Fruit fly (Drosophila melanogaster) whole organism, embryonic: ENCODE data around the gene Bro.

ENCODE experiments used
- Ada2b ChIP-seq: fragments of 200-800 bp; sonication (Bioruptor generic); IDR thresholded peaks from 2 replicates; pipeline ENCODE4 v1.3.6; 2022; ENCODE audit warnings: missing biosample characterization, missing genetic modification characterization
- Awh ChIP-seq: fragments of 200-800 bp; sonication (Bioruptor generic); IDR thresholded peaks from 2 replicates; pipeline ENCODE4, ENCODE4 v1.3.6; 2022; ENCODE audit warnings: missing biosample characterization, missing genetic modification characterization
- Blimp-1 ChIP-seq: fragments of 200-800 bp; sonication (Bioruptor generic); optimal IDR thresholded peaks from 3 replicates; lab custom pipeline; 2018; ENCODE audit warnings: missing biosample characterization, missing genetic modification characterization, mild to moderate bottlenecking, moderate library complexity, missing genetic modification reagents
- CG11093 ChIP-seq: fragments of 200-800 bp; sonication (Bioruptor generic); IDR thresholded peaks from 3 replicates; pipeline ENCODE4 v1.3.6; 2022; ENCODE audit warnings: missing biosample characterization, missing genetic modification characterization
- CG11456 ChIP-seq: fragments of 200-800 bp; sonication (Bioruptor generic); IDR thresholded peaks from 3 replicates; pipeline ENCODE4 v1.3.6; 2022; ENCODE audit warnings: missing biosample characterization, missing genetic modification characterization
- CG11696 ChIP-seq: fragments of 200-800 bp; sonication (Bioruptor generic); IDR thresholded peaks from 2 replicates; pipeline ENCODE4 v1.3.6; 2022; ENCODE audit warnings: missing biosample characterization, missing genetic modification characterization
- CG12219 ChIP-seq: fragments of 200-800 bp; sonication (Bioruptor generic); optimal IDR thresholded peaks from 3 replicates; lab custom pipeline; 2018; ENCODE audit warnings: missing biosample characterization, mild to moderate bottlenecking, missing genetic modification characterization
- CG14860 ChIP-seq: fragments of 200-800 bp; sonication (Bioruptor generic); IDR thresholded peaks from 3 replicates; pipeline ENCODE4 v1.3.6; 2022; ENCODE audit warnings: missing biosample characterization, missing genetic modification characterization; ENCODE audit not compliant: partially characterized antibody
- CG2129 ChIP-seq: fragments of 200-800 bp; sonication (Bioruptor generic); IDR thresholded peaks from 2 replicates; pipeline ENCODE4 v1.3.6; 2022; ENCODE audit warnings: missing biosample characterization, missing genetic modification characterization; ENCODE audit not compliant: partially characterized antibody
- CG2678 ChIP-seq: fragments of 200-800 bp; sonication (Bioruptor generic); optimal IDR thresholded peaks from 3 replicates; lab custom pipeline; 2019; ENCODE audit warnings: missing biosample characterization, mild to moderate bottlenecking, missing genetic modification characterization, moderate library complexity
- CG34224 ChIP-seq: fragments of 200-800 bp; sonication (Bioruptor generic); IDR thresholded peaks from 3 replicates; pipeline ENCODE4 v1.3.6; 2022; ENCODE audit warnings: missing biosample characterization, missing genetic modification characterization; ENCODE audit not compliant: partially characterized antibody
- CG34376 ChIP-seq: fragments of 200-800 bp; sonication (Bioruptor generic); optimal IDR thresholded peaks from 2 replicates; lab custom pipeline; 2018; ENCODE audit warnings: missing biosample characterization, mild to moderate bottlenecking, missing genetic modification characterization
- CG4360 ChIP-seq: fragments of 200-800 bp; sonication (Bioruptor generic); IDR thresholded peaks from 2 replicates; pipeline ENCODE4 v1.3.6; 2022; ENCODE audit warnings: missing biosample characterization, missing genetic modification characterization
- CG7357 ChIP-seq: fragments of 200-800 bp; sonication (Bioruptor generic); IDR thresholded peaks from 3 replicates; pipeline ENCODE4 v1.3.6; 2022; ENCODE audit warnings: missing biosample characterization, missing genetic modification characterization
- CG7745 ChIP-seq: fragments of 200-800 bp; sonication (Bioruptor generic); optimal IDR thresholded peaks from 2 replicates; lab custom pipeline; 2018; ENCODE audit warnings: missing biosample characterization, mild to moderate bottlenecking, missing genetic modification characterization, moderate library complexity
- CG7928 ChIP-seq: fragments of 200-800 bp; sonication (Bioruptor generic); optimal IDR thresholded peaks from 2 replicates; lab custom pipeline; 2017; ENCODE audit warnings: missing biosample characterization, mild to moderate bottlenecking, missing genetic modification characterization
- CG8388 ChIP-seq: fragments of 200-800 bp; sonication (Bioruptor generic); optimal IDR thresholded peaks from 2 replicates; lab custom pipeline; 2019; ENCODE audit warnings: missing biosample characterization, mild to moderate bottlenecking, missing genetic modification characterization, moderate library complexity
- CG8944 ChIP-seq: fragments of 200-800 bp; sonication (Bioruptor generic); optimal IDR thresholded peaks from 3 replicates; lab custom pipeline; 2016; ENCODE audit warnings: missing biosample characterization, missing genetic modification characterization
- CkIIα-i1 ChIP-seq: fragments of 200-800 bp; sonication (Bioruptor generic); IDR thresholded peaks from 2 replicates; pipeline ENCODE4 v1.3.6; 2022; ENCODE audit warnings: missing biosample characterization, missing genetic modification characterization
- Dbx ChIP-seq: fragments of 200-800 bp; sonication (Bioruptor generic); IDR thresholded peaks from 3 replicates; pipeline ENCODE4 v1.3.6; 2022; ENCODE audit warnings: missing biosample characterization, missing genetic modification characterization
- HLHmδ ChIP-seq: fragments of 200-800 bp; sonication (Bioruptor generic); optimal IDR thresholded peaks from 2 replicates; lab custom pipeline; 2018; ENCODE audit warnings: missing biosample characterization, mild to moderate bottlenecking, missing genetic modification characterization, moderate library complexity
- Hey ChIP-seq: fragments of 200-800 bp; sonication (Bioruptor generic); optimal IDR thresholded peaks from 3 replicates; lab custom pipeline; 2018; ENCODE audit warnings: missing biosample characterization, mild to moderate bottlenecking, missing genetic modification characterization
- Jarid2 ChIP-seq: fragments of 200-800 bp; sonication (Bioruptor generic); optimal IDR thresholded peaks from 3 replicates; lab custom pipeline; 2017; ENCODE audit warnings: mild to moderate bottlenecking, missing biosample characterization, missing genetic modification reagents, missing genetic modification characterization
- NFAT ChIP-seq: fragments of 200-800 bp; sonication (Bioruptor generic); IDR thresholded peaks from 2 replicates; pipeline ENCODE4 v1.3.6; 2022; ENCODE audit warnings: missing biosample characterization, missing genetic modification characterization
- NfI ChIP-seq: fragments of 200-800 bp; sonication (Bioruptor generic); optimal IDR thresholded peaks from 3 replicates; lab custom pipeline; 2018; ENCODE audit warnings: missing biosample characterization, mild to moderate bottlenecking, missing genetic modification characterization, moderate library complexity
- ato ChIP-seq: fragments of 200-800 bp; sonication (Bioruptor generic); IDR thresholded peaks from 2 replicates; pipeline ENCODE4 v1.3.6; 2022; ENCODE audit warnings: missing biosample characterization, missing genetic modification characterization; ENCODE audit not compliant: partially characterized antibody
- bcd ChIP-seq: fragments of 200-800 bp; sonication (Bioruptor generic); optimal IDR thresholded peaks from 2 replicates; lab custom pipeline; 2017; ENCODE audit warnings: missing biosample characterization, mild to moderate bottlenecking, missing genetic modification characterization
- btn ChIP-seq: fragments of 200-800 bp; sonication (Bioruptor generic); optimal IDR thresholded peaks from 2 replicates; lab custom pipeline; 2016; ENCODE audit warnings: missing biosample characterization, missing genetic modification characterization
- dan ChIP-seq: fragments of 200-800 bp; sonication (Bioruptor generic); IDR thresholded peaks from 2 replicates; pipeline ENCODE4 v1.3.6; 2022; ENCODE audit warnings: missing biosample characterization, missing genetic modification characterization
- dati ChIP-seq: fragments of 200-800 bp; sonication (Bioruptor generic); IDR thresholded peaks from 2 replicates; pipeline ENCODE4 v1.3.6; 2022; ENCODE audit warnings: missing biosample characterization, missing genetic modification characterization
- ems ChIP-seq: fragments of 200-800 bp; sonication (Bioruptor generic); optimal IDR thresholded peaks from 3 replicates; lab custom pipeline; 2016; ENCODE audit warnings: missing biosample characterization, missing genetic modification characterization
- fd96Cb ChIP-seq: fragments of 200-800 bp; sonication (Bioruptor generic); optimal IDR thresholded peaks from 2 replicates; lab custom pipeline; 2018; ENCODE audit warnings: missing biosample characterization, mild to moderate bottlenecking, missing genetic modification characterization, moderate library complexity
- fu2 ChIP-seq: fragments of 200-800 bp; sonication (Bioruptor generic); optimal IDR thresholded peaks from 2 replicates; lab custom pipeline; 2016; ENCODE audit warnings: missing biosample characterization, missing genetic modification characterization
- hbn ChIP-seq: fragments of 200-800 bp; sonication (Bioruptor generic); IDR thresholded peaks from 2 replicates; pipeline ENCODE4 v1.3.6; 2022; ENCODE audit warnings: missing biosample characterization, missing genetic modification characterization; ENCODE audit not compliant: partially characterized antibody
- lov ChIP-seq, 2 experiments: fragments of 200-800 bp in 1 of 2; fragments of >200 bp in 1 of 2; sonication (Bioruptor generic) in 1 of 2; IDR thresholded peaks in 1 of 2; optimal IDR thresholded peaks in 1 of 2; 2 replicates in 1 of 2; 3 replicates in 1 of 2; pipeline versions ENCODE4 v1.3.6 to Lab custom; 2017 to 2022; ENCODE audit warnings: missing biosample characterization in 1 of 2, missing genetic modification characterization in 1 of 2
- nom ChIP-seq: fragments of 200-800 bp; sonication (Bioruptor generic); optimal IDR thresholded peaks from 2 replicates; lab custom pipeline; 2017; ENCODE audit warnings: missing biosample characterization, missing genetic modification characterization, mild to moderate bottlenecking, moderate library complexity, missing genetic modification reagents
- pan ChIP-seq, 4 experiments: fragments of >200 bp in 3 of 4; fragments of 200-800 bp in 1 of 4; sonication (Bioruptor generic) in 1 of 4; optimal IDR thresholded peaks in 3 of 4; IDR thresholded peaks in 1 of 4; 2 replicates each; pipeline versions ENCODE4 v1.3.6 to Lab custom; 2017 to 2022; ENCODE audit warnings: missing biosample characterization in 2 of 4, missing genetic modification characterization in 2 of 4, mixed read lengths in 1 of 4
- pb ChIP-seq: fragments of 200-800 bp; sonication (Bioruptor generic); optimal IDR thresholded peaks from 3 replicates; lab custom pipeline; 2016; ENCODE audit warnings: missing biosample characterization, missing genetic modification characterization
- pfk ChIP-seq: fragments of 200-800 bp; sonication (Bioruptor generic); optimal IDR thresholded peaks from 2 replicates; lab custom pipeline; 2018; ENCODE audit warnings: missing biosample characterization, mild to moderate bottlenecking, missing genetic modification characterization, moderate library complexity
- ro ChIP-seq: fragments of 200-800 bp; sonication (Bioruptor generic); IDR thresholded peaks from 2 replicates; pipeline ENCODE4 v1.3.6; 2022; ENCODE audit warnings: missing biosample characterization, missing genetic modification characterization
- sens ChIP-seq: fragments of 200-800 bp; sonication (Bioruptor generic); peaks from one replicate; lab custom pipeline; 2016; ENCODE audit warnings: missing biosample characterization, missing genetic modification characterization
- shn ChIP-seq: fragments of 200-800 bp; sonication (Bioruptor generic); optimal IDR thresholded peaks from 3 replicates; lab custom pipeline; 2016; ENCODE audit warnings: missing biosample characterization, missing genetic modification characterization
- sna ChIP-seq: fragments of 200-800 bp; sonication (Bioruptor generic); IDR thresholded peaks from 2 replicates; pipeline ENCODE4 v1.3.6; 2022; ENCODE audit warnings: missing biosample characterization, missing genetic modification characterization; ENCODE audit not compliant: partially characterized antibody
- sob ChIP-seq: fragments of 200-800 bp; sonication (Bioruptor generic); IDR thresholded peaks from 2 replicates; pipeline ENCODE4 v1.3.6; 2022; ENCODE audit warnings: missing biosample characterization, missing genetic modification characterization
- twi ChIP-seq: fragments of 200-800 bp; optimal IDR thresholded peaks from 2 replicates; lab custom pipeline; 2019; ENCODE audit warnings: missing biosample characterization, mild to moderate bottlenecking, missing genetic modification characterization, moderate library complexity
- usp ChIP-seq: fragments of >200 bp; optimal IDR thresholded peaks from 2 replicates; lab custom pipeline; 2017; ENCODE audit warnings: missing biosample characterization, missing genetic modification characterization
- vnd ChIP-seq: fragments of 200-800 bp; sonication (Bioruptor generic); IDR thresholded peaks from 3 replicates; pipeline ENCODE4 v1.3.6; 2022; ENCODE audit warnings: missing biosample characterization, missing genetic modification characterization; ENCODE audit not compliant: partially characterized antibody
- vvl ChIP-seq: fragments of 200-800 bp; sonication (Bioruptor generic); IDR thresholded peaks from 2 replicates; pipeline ENCODE4 v1.3.6; 2022; ENCODE audit warnings: missing biosample characterization, missing genetic modification characterization

Bro gene

dm6 chr3L:1628176-1628866, 19.3 kb upstream of the Bro start, which contains the start of gene CG13928 (continued):
- TF ChIP-seq hbn (GFP tag; lab: Robert Waterston, UW) (no peak), lov (optimal IDR thresholded peaks at IDR 0.05; lab: Kevin White, UChicago) (no peak), lov (GFP tag; IDR thresholded peaks at IDR 0.05; lab: Robert Waterston, UW) (no peak), CG7357 (no peak), ro (no peak), CG34224 (GFP tag; lab: Robert Waterston, UW) (no peak), CG11093 (GFP tag; lab: Robert Waterston, UW) (no peak), ato (GFP tag; lab: Robert Waterston, UW) (no peak), fd96Cb (no peak), HLHmδ (GFP tag; lab: Kevin White, UChicago) (no peak), vnd (GFP tag; lab: Robert Waterston, UW) (0 out of 3 replicates have a peak, but pooled peaks have one; percentile 12), Jarid2 (GFP tag; lab: Kevin White, UChicago) (peak; percentile 66), twi (tag; lab: Kevin White, UChicago) (no peak), CG11696 (no peak), sna (0 out of 2 replicates have a peak, but pooled peaks have one; percentile 18), sens (peak; percentile 58), CG12219 (GFP tag; lab: Kevin White, UChicago) (no peak), CG8944 (no peak), vvl (0 out of 2 replicates have a peak, but pooled peaks have one; percentile 18), Blimp-1 (GFP tag; lab: Kevin White, UChicago) (no peak), dati (GFP tag; lab: Robert Waterston, UW) (no peak), CG4360 (GFP tag; lab: Robert Waterston, UW) (no peak), nom (peak; percentile 23), CG7745 (tag; lab: Kevin White, UChicago) (no peak), usp (GFP tag; lab: Kevin White, UChicago) (no peak), dan (GFP tag; lab: Robert Waterston, UW) (no peak), Ada2b (GFP tag; lab: Robert Waterston, UW) (no peak), shn (GFP tag; lab: Kevin White, UChicago) (no peak), ems (GFP tag; lab: Kevin White, UChicago) (no peak), CG14860 (GFP tag; lab: Robert Waterston, UW) (no peak), Awh (GFP tag; lab: Robert Waterston, UW) (no peak), NfI (GFP tag; lab: Kevin White, UChicago) (no peak), pan (optimal IDR thresholded peaks at IDR 0.05; lab: Kevin White, UChicago) (no peak), pan (GFP tag; optimal IDR thresholded peaks at IDR 0.05 in 1 of 2, IDR thresholded peaks at IDR 0.05 in 1 of 2) (no peak), CkIIα-i1 (GFP tag; lab: Robert Waterston, UW) (no peak), CG11456 (GFP tag; lab: Robert Waterston, UW) (no peak), NFAT (GFP tag; lab: Robert Waterston, UW) (0 out of 2 replicates have a peak, but pooled peaks have one; percentile 36), CG7928 (GFP tag; lab: Kevin White, UChicago) (no peak), bcd (GFP tag; lab: Kevin White, UChicago) (peak; percentile 3), pfk (GFP tag; lab: Kevin White, UChicago) (no peak), fu2 (GFP tag; lab: Kevin White, UChicago) (no peak), Hey (no peak), CG2129 (GFP tag; lab: Robert Waterston, UW) (no peak), sob (GFP tag; lab: Robert Waterston, UW) (no peak), btn (no peak), CG34376 (GFP tag; lab: Kevin White, UChicago) (peak; percentile 16), pb (GFP tag; lab: Kevin White, UChicago) (no peak), Dbx (GFP tag; lab: Robert Waterston, UW) (peak; percentile 42; the same call in 1 of the 3 replicates), CG8388 (GFP tag; lab: Kevin White, UChicago) (no peak), CG2678 (tag; lab: Kevin White, UChicago) (no peak)
